Fruit fly (Drosophila melanogaster) whole organism, pupa: ENCODE results near the gene CG14036.

ENCODE experiments used
- CG10348 ChIP-seq: fragments of 200-800 bp; sonication (Bioruptor generic); IDR thresholded peaks from 2 replicates; pipeline ENCODE4 v1.3.6; 2022; ENCODE audit warnings: missing biosample characterization, missing genetic modification characterization
- CG12605 ChIP-seq: fragments of 200-800 bp; sonication (Bioruptor generic); IDR thresholded peaks from 2 replicates; pipeline ENCODE4 v1.3.6; 2022; ENCODE audit warnings: missing biosample characterization, missing genetic modification characterization
- CG13204 ChIP-seq: fragments of 200-800 bp; sonication (Bioruptor generic); optimal IDR thresholded peaks from 2 replicates; lab custom pipeline; 2018; ENCODE audit warnings: missing biosample characterization, mild to moderate bottlenecking, missing genetic modification characterization, moderate library complexity
- CG14655 ChIP-seq: fragments of 200-800 bp; sonication (Bioruptor generic); optimal IDR thresholded peaks from 3 replicates; lab custom pipeline; 2017; ENCODE audit warnings: mild to moderate bottlenecking, missing biosample characterization, missing genetic modification reagents, missing genetic modification characterization
- CG15710 ChIP-seq: fragments of 200-800 bp; sonication (Bioruptor generic); optimal IDR thresholded peaks from 2 replicates; lab custom pipeline; 2018; ENCODE audit warnings: missing biosample characterization, mild to moderate bottlenecking, missing genetic modification characterization, moderate library complexity
- CG17806 ChIP-seq: fragments of 200-800 bp; sonication (Bioruptor generic); optimal IDR thresholded peaks from 2 replicates; lab custom pipeline; 2018; ENCODE audit warnings: missing biosample characterization, mild to moderate bottlenecking, missing genetic modification characterization, moderate library complexity
- CG32121 ChIP-seq: fragments of 200-800 bp; sonication (Bioruptor generic); IDR thresholded peaks from 2 replicates; pipeline ENCODE4 v1.3.6; 2022; ENCODE audit warnings: missing biosample characterization, missing genetic modification characterization
- CG34367 ChIP-seq: fragments of 200-800 bp; sonication (Bioruptor generic); optimal IDR thresholded peaks from 2 replicates; lab custom pipeline; 2018; ENCODE audit warnings: missing biosample characterization, mild to moderate bottlenecking, missing genetic modification characterization
- CG4496 ChIP-seq: fragments of 200-800 bp; sonication (Bioruptor generic); IDR thresholded peaks from 3 replicates; pipeline ENCODE4 v1.3.6; 2022; ENCODE audit warnings: missing biosample characterization, missing genetic modification characterization
- CG8159 ChIP-seq: fragments of 200-800 bp; sonication (Bioruptor generic); optimal IDR thresholded peaks from 3 replicates; lab custom pipeline; 2018; ENCODE audit warnings: missing biosample characterization, mild to moderate bottlenecking, missing genetic modification characterization, moderate library complexity
- CG8301 ChIP-seq: fragments of 200-800 bp; sonication (Bioruptor generic); optimal IDR thresholded peaks from 2 replicates; lab custom pipeline; 2018; ENCODE audit warnings: missing biosample characterization, mild to moderate bottlenecking, missing genetic modification characterization
- CG9948 ChIP-seq: fragments of 200-800 bp; sonication (Bioruptor generic); optimal IDR thresholded peaks from 2 replicates; lab custom pipeline; 2018; ENCODE audit warnings: missing biosample characterization, mild to moderate bottlenecking, missing genetic modification characterization, moderate library complexity
- D1 ChIP-seq: fragments of 200-800 bp; sonication (Bioruptor generic); optimal IDR thresholded peaks from 2 replicates; lab custom pipeline; 2018; ENCODE audit warnings: missing biosample characterization, mild to moderate bottlenecking, missing genetic modification characterization, moderate library complexity
- EcR ChIP-seq: fragments of 200-800 bp; sonication (Bioruptor generic); optimal IDR thresholded peaks from 3 replicates; lab custom pipeline; 2019; ENCODE audit warnings: missing biosample characterization, missing genetic modification characterization, mild to moderate bottlenecking, moderate library complexity, missing genetic modification reagents
- Ets98B ChIP-seq: fragments of 200-800 bp; sonication (Bioruptor generic); IDR thresholded peaks from 2 replicates; pipeline ENCODE4 v1.3.6; 2022; ENCODE audit warnings: missing biosample characterization, missing genetic modification characterization
- Pif1A ChIP-seq: fragments of 200-800 bp; sonication (Bioruptor generic); optimal IDR thresholded peaks from 3 replicates; lab custom pipeline; 2016; ENCODE audit warnings: missing biosample characterization, missing genetic modification characterization
- Pif1B ChIP-seq: fragments of 200-800 bp; sonication (Bioruptor generic); optimal IDR thresholded peaks from 3 replicates; lab custom pipeline; 2016; ENCODE audit warnings: missing biosample characterization, missing genetic modification characterization
- Snoo ChIP-seq: fragments of 200-800 bp; sonication (Bioruptor generic); optimal IDR thresholded peaks from 3 replicates; lab custom pipeline; 2017; ENCODE audit warnings: missing biosample characterization, mild to moderate bottlenecking, missing genetic modification characterization, inconsistent platforms
- fd96Ca ChIP-seq: fragments of 200-800 bp; sonication (Bioruptor generic); IDR thresholded peaks from 3 replicates; pipeline ENCODE4 v1.3.6; 2022; ENCODE audit warnings: missing biosample characterization, missing genetic modification characterization
- gl ChIP-seq: fragments of 200-800 bp; sonication (Bioruptor generic); optimal IDR thresholded peaks from 2 replicates; lab custom pipeline; 2018; ENCODE audit warnings: missing biosample characterization, mild to moderate bottlenecking, missing genetic modification characterization
- rn ChIP-seq: fragments of 200-800 bp; sonication (Bioruptor generic); IDR thresholded peaks from 2 replicates; pipeline ENCODE4 v1.3.6; 2022; ENCODE audit warnings: missing biosample characterization, missing genetic modification characterization

CG14036 gene

DNA sequence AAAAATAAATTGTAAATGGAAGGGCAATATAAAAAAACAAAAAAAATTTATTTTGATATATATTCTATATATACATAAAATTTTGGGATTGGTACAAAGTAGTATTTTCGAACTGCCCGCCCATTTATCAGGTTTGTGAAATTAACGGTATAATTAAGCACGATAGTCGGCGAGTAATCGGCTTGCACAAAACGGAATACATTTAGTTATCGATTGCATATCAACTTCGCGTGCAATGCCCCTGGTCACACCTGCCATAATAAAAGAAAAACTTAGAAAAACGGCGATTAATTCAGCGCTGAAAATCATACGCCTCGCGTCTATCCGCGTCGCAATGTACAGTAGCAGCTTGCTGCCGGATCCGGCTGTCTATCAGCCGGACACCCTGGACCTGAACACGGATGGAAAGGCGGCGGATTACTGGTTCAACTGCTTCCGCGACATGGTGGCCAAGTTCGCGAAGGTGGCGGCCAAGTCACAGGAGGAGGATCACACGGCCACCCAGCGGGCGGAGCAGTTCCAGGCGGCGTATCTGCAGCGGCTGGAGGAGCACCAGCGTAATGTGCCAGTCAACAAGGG, 39.0 kb upstream of the CG14036 start, which contains the start of gene CG5828:
CG5828 (plus strand) TSS at position 205 of the 579 bp plus-strand sequence.
- no peak for TF ChIP-seq fd96Ca (GFP tag; lab: Robert Waterston, UW)
- TF ChIP-seq CG9948 (tag; lab: Kevin White, UChicago) = no peak
- TF ChIP-seq Snoo (tag; lab: Kevin White, UChicago) = no peak
- TF ChIP-seq CG4496 (GFP tag; lab: Robert Waterston, UW) = no peak
- no peak for TF ChIP-seq Pif1A (GFP tag; lab: Kevin White, UChicago)
- no peak for TF ChIP-seq gl (tag; lab: Kevin White, UChicago)
- TF ChIP-seq CG32121 (GFP tag; lab: Robert Waterston, UW) = no peak
- TF ChIP-seq rn (GFP tag; lab: Robert Waterston, UW) = no peak
- TF ChIP-seq CG14655 (GFP tag; lab: Kevin White, UChicago) = no peak
- no peak for TF ChIP-seq CG8159 (tag; lab: Kevin White, UChicago)
- no peak for TF ChIP-seq Ets98B (GFP tag; lab: Robert Waterston, UW)
- no peak for TF ChIP-seq CG34367 (tag; lab: Kevin White, UChicago)
- TF ChIP-seq CG8301 (tag; lab: Kevin White, UChicago) = no peak
- TF ChIP-seq Pif1B (GFP tag; lab: Kevin White, UChicago) = no peak
- no peak for TF ChIP-seq EcR (GFP tag; lab: Kevin White, UChicago)

DNA sequence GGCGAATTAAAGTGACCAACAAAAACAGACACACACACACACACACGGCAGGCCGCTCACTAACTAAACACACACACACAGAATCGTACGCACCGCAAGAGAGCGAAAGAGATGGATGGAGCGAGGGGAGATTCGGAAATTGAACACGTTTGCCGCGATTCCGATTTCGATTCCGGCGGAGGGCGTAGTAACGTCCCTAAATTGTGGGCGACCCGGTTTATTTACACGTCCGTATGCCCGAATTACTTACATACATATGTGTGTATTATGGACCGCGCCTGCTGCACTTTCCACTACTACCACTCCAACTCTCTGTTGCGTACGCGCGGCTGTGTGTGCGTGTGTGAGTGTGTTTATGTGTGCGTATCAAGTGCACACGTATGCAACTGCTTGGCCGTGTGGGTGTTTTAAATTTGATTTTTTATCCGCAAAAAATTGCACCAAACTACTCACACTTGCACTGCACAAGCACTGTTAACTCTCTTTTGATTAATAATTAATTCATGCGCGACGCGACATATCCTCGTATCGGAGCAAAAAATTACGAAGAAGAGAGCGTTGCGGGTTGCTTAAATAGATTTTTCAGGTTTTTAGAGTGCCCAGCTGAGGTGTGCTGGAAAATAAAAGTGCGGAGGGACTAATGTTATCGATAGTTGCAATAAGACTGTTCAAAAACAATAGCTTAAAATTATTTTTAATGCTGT, 38.3 kb upstream of the CG14036 start, which contains the start of gene Pgant5:
Pgant5 (minus strand) TSS at position 601 of the 704 bp plus-strand sequence.
- TF ChIP-seq CG9948 (tag; lab: Kevin White, UChicago) = no peak
- peak; percentile 53; the same call in 1 of the 3 replicates for TF ChIP-seq CG4496 (GFP tag; lab: Robert Waterston, UW)
- no peak for TF ChIP-seq CG12605 (GFP tag; lab: Robert Waterston, UW)
- TF ChIP-seq D1 (tag; lab: Kevin White, UChicago) = peak; percentile 6
- peak; percentile 42 for TF ChIP-seq Pif1A (GFP tag; lab: Kevin White, UChicago)
- TF ChIP-seq EcR (GFP tag; lab: Kevin White, UChicago) = peak; percentile 39
- TF ChIP-seq CG17806 (tag; lab: Kevin White, UChicago) = no peak
- no peak for TF ChIP-seq CG8301 (tag; lab: Kevin White, UChicago)
- peak; percentile 30; the same call in 1 of the 3 replicates for TF ChIP-seq fd96Ca (GFP tag; lab: Robert Waterston, UW)
- no peak for TF ChIP-seq CG34367 (tag; lab: Kevin White, UChicago)
- no peak for TF ChIP-seq CG10348
- peak; percentile 24; the same call in 1 of the 2 replicates for TF ChIP-seq Ets98B (GFP tag; lab: Robert Waterston, UW)
- no peak for TF ChIP-seq Pif1B (GFP tag; lab: Kevin White, UChicago)
- peak; percentile 7 for TF ChIP-seq CG15710
- no peak for TF ChIP-seq CG14655 (GFP tag; lab: Kevin White, UChicago)
- TF ChIP-seq CG13204 (GFP tag; lab: Kevin White, UChicago) = peak; percentile 34
- no peak for TF ChIP-seq gl (tag; lab: Kevin White, UChicago)
- TF ChIP-seq CG32121 (GFP tag; lab: Robert Waterston, UW) = no peak
- TF ChIP-seq rn (GFP tag; lab: Robert Waterston, UW) = no peak
- TF ChIP-seq Snoo (tag; lab: Kevin White, UChicago) = no peak
- no peak for TF ChIP-seq CG8159 (tag; lab: Kevin White, UChicago)

DNA sequence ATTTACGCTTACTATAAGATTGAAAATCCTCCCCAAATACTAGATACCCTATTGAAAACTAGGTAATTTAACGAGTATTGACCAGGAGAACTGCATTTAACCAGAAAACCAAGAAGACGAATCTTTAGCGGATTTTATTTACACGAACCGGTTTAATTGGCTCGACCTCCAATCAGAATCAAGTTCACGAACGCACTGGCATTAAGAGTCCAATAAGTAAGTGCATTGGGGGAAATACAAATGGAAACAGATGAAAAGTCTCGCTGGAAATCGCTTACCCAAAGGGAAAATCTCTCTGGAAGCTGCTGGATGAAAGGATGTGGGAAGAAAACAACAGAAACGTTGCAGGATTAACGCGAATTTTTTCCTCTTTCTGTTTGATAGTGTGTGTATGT, 37.8 kb upstream of the CG14036 start:
- TF ChIP-seq EcR (GFP tag; lab: Kevin White, UChicago) (peak; percentile 64), rn (GFP tag; lab: Robert Waterston, UW) (no peak)

DNA sequence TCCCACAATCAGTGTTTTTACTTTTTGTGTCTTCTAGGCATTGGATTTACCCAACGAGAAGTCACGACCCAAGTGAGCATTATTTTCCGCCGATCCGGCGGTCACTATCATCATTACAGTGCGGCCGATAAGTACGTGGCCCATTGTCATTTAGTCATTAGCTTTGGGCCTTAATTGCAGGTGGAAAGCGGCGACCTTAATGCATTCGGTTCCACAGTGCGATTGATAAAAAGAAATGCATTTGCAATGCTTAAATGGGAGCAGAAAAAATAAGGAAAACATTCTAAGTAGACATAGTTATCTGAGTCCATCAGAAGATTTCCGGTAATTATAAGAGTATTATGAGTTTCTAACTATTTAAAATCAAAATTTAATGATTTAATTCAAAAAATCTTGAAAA, 37.3 kb upstream of the CG14036 start:
- TF ChIP-seq CG9948 (tag; lab: Kevin White, UChicago) = peak; percentile 28
- peak; percentile 58 for TF ChIP-seq CG15710
- TF ChIP-seq CG14655 (GFP tag; lab: Kevin White, UChicago) = peak; percentile 16
- peak; percentile 26 for TF ChIP-seq CG8159 (tag; lab: Kevin White, UChicago)
- TF ChIP-seq Pif1A (GFP tag; lab: Kevin White, UChicago) = peak; percentile 3
- TF ChIP-seq Snoo (tag; lab: Kevin White, UChicago) = peak; percentile 34
- no peak for TF ChIP-seq CG8301 (tag; lab: Kevin White, UChicago)
- TF ChIP-seq rn (GFP tag; lab: Robert Waterston, UW) = no peak
- TF ChIP-seq, all 21 proteins: peak for 6

DNA sequence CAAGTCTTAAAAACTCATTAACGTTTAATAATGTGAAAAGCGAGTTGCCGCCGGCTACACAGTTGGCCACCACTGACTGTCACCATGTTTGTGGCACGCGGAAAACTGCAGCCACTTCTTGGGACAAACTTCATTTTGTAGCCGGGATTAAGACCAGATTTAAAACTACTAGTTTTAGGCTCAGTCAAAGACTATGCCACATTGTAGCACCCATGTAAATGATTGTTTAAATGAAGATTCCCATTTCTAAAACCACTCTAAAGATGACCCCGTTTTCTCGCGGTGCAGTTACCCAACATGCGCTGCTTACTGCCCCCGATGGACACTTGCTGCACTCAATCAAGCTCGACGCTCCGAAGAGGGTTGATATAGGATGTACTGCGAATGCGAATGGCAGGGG, 35.5 kb upstream of the CG14036 start:
- TF ChIP-seq CG15710 (peak; percentile 41), CG10348 (0 out of 2 replicates have a peak, but pooled peaks have one; percentile 20), CG14655 (GFP tag; lab: Kevin White, UChicago) (peak; percentile 55), Pif1A (GFP tag; lab: Kevin White, UChicago) (peak; percentile 59), fd96Ca (GFP tag; lab: Robert Waterston, UW) (peak; percentile 73; the same call in 2 of the 3 replicates), Snoo (tag; lab: Kevin White, UChicago) (no peak), gl (tag; lab: Kevin White, UChicago) (no peak), CG32121 (GFP tag; lab: Robert Waterston, UW) (peak; percentile 41; the same call in 1 of the 2 replicates), CG34367 (tag; lab: Kevin White, UChicago) (peak; percentile 0), EcR (GFP tag; lab: Kevin White, UChicago) (no peak), CG4496 (GFP tag; lab: Robert Waterston, UW) (peak; percentile 57; the same call in 1 of the 3 replicates), Pif1B (GFP tag; lab: Kevin White, UChicago) (no peak), CG17806 (tag; lab: Kevin White, UChicago) (peak; percentile 44), CG9948 (tag; lab: Kevin White, UChicago) (peak; percentile 24), CG8159 (tag; lab: Kevin White, UChicago) (peak; percentile 45), CG13204 (GFP tag; lab: Kevin White, UChicago) (no peak), rn (GFP tag; lab: Robert Waterston, UW) (0 out of 2 replicates have a peak, but pooled peaks have one; percentile 28), D1 (tag; lab: Kevin White, UChicago) (no peak), CG12605 (GFP tag; lab: Robert Waterston, UW) (peak; percentile 31; the same call in 1 of the 2 replicates), Ets98B (GFP tag; lab: Robert Waterston, UW) (peak; percentile 16; the same call in 1 of the 2 replicates), CG8301 (tag; lab: Kevin White, UChicago) (peak; percentile 60)
